Fruit fly (Drosophila melanogaster): ENCODE results near the gene CG2680.

The CG2680 gene

dm6 chrX:2744042-2744441 lies 36.8 kb upstream of the CG2680 start, which contains the start of gene Syx4 (continued):
- TF ChIP-seq mam (GFP tag; optimal IDR thresholded peaks at IDR 0.05) (peak; percentile 92), gsb-n (tag; optimal IDR thresholded peaks at IDR 0.05) (peak; percentile 79), CG11560 (tag; IDR thresholded peaks at IDR 0.05) (peak; percentile 71; the same call in 2 of the 3 replicates), Dek (tag; optimal IDR thresholded peaks at IDR 0.05) (peak; percentile 92), pho (GFP tag; optimal IDR thresholded peaks at IDR 0.05) (peak; percentile 90), vvl (GFP tag; IDR thresholded peaks at IDR 0.05) (peak; percentile 95), CG11696 (GFP tag; IDR thresholded peaks at IDR 0.05) (peak; percentile 98), CG12219 (GFP tag; optimal IDR thresholded peaks at IDR 0.05) (peak; percentile 92), cwo (GFP tag; optimal IDR thresholded peaks at IDR 0.05) (peak; percentile 90), gfzf (GFP tag; optimal IDR thresholded peaks at IDR 0.05) (no peak), Drgx (GFP tag; IDR thresholded peaks at IDR 0.05) (peak; percentile 96), lab (GFP tag; optimal IDR thresholded peaks at IDR 0.05) (peak; percentile 97), sr (GFP tag; IDR thresholded peaks at IDR 0.05) (peak; percentile 60; the same call in 2 of the 3 replicates), CG1024 (GFP tag; IDR thresholded peaks at IDR 0.05) (peak; percentile 73), CG12744 (GFP tag; optimal IDR thresholded peaks at IDR 0.05) (peak; percentile 87), pum (GFP tag; optimal IDR thresholded peaks at IDR 0.05) (peak; percentile 80), Atf-2 (GFP tag; optimal IDR thresholded peaks at IDR 0.05) (peak; percentile 76), Opbp (GFP tag; IDR thresholded peaks at IDR 0.05; ENCODE audit: partially characterized antibody) (no peak), ken (GFP tag; IDR thresholded peaks at IDR 0.05) (peak; percentile 88), sqz (GFP tag; optimal IDR thresholded peaks at IDR 0.05) (peak; percentile 69), her (GFP tag; optimal IDR thresholded peaks at IDR 0.05) (peak; percentile 90), mld (GFP tag; IDR thresholded peaks at IDR 0.05; ENCODE audit: partially characterized antibody) (no peak), CG3995 (GFP tag; optimal IDR thresholded peaks at IDR 0.05) (peak; percentile 52), CG15514 (GFP tag; optimal IDR thresholded peaks at IDR 0.05) (peak; percentile 91), az2 (GFP tag; optimal IDR thresholded peaks at IDR 0.05) (peak; percentile 86), chif (GFP tag; optimal IDR thresholded peaks at IDR 0.05) (peak; percentile 78 to 83), CG1603 (tag; optimal IDR thresholded peaks at IDR 0.05) (peak; percentile 94), CG18011 (GFP tag; optimal IDR thresholded peaks at IDR 0.05) (peak; percentile 80), exex (tag; optimal IDR thresholded peaks at IDR 0.05) (peak; percentile 70), Blimp-1 (GFP tag; optimal IDR thresholded peaks at IDR 0.05) (peak; percentile 84), CTCF (GFP tag; optimal IDR thresholded peaks at IDR 0.05) (peak; percentile 49), ems (GFP tag; optimal IDR thresholded peaks at IDR 0.05) (peak; percentile 88), CG17359 (tag; optimal IDR thresholded peaks at IDR 0.05) (peak; percentile 94), CG8944 (GFP tag; optimal IDR thresholded peaks at IDR 0.05) (peak; percentile 82), CG15269 (tag; optimal IDR thresholded peaks at IDR 0.05) (peak; percentile 95), CG6272 (GFP tag; IDR thresholded peaks at IDR 0.05) (peak; percentile 76), HLHmδ (GFP tag; optimal IDR thresholded peaks at IDR 0.05) (no peak), CG7556 (GFP tag; optimal IDR thresholded peaks at IDR 0.05) (peak; percentile 89), CG14050 (GFP tag; IDR thresholded peaks at IDR 0.05) (peak; percentile 86), trh (GFP tag; optimal IDR thresholded peaks at IDR 0.05) (peak; percentile 49), onecut (GFP tag; IDR thresholded peaks at IDR 0.05) (peak; percentile 85), Ravus (GFP tag; IDR thresholded peaks at IDR 0.05) (peak; percentile 69), bab2 (GFP tag; optimal IDR thresholded peaks at IDR 0.05) (peak; percentile 89), CG10267 (tag; optimal IDR thresholded peaks at IDR 0.05) (peak; percentile 78), cad (GFP tag; optimal IDR thresholded peaks at IDR 0.05) (no peak), jumu (GFP tag; optimal IDR thresholded peaks at IDR 0.05) (peak; percentile 82), vnd (GFP tag; IDR thresholded peaks at IDR 0.05; ENCODE audit: partially characterized antibody) (no peak), YL-1 (GFP tag; optimal IDR thresholded peaks at IDR 0.05) (peak; percentile 12), toy (GFP tag; IDR thresholded peaks at IDR 0.05) (peak; percentile 73), lbe (GFP tag; optimal IDR thresholded peaks at IDR 0.05) (peak; percentile 90), Hand (GFP tag; optimal IDR thresholded peaks at IDR 0.05) (peak; percentile 86)

Measured in whole organism, embryonic.